Fruit fly (Drosophila melanogaster): ENCODE results near the gene ems.

ems gene

dm6 chr3R:13877125-13877524 is 24.5 kb upstream of the ems start (continued):
- TF ChIP-seq zen2 (GFP tag; IDR thresholded peaks at IDR 0.05; ENCODE audit: partially characterized antibody), result peak; percentile 18; the same call in 1 of the 3 replicates
- TF ChIP-seq Nf-YA (GFP tag; IDR thresholded peaks at IDR 0.05), result peak; percentile 99
- TF ChIP-seq CG4328 (GFP tag; optimal IDR thresholded peaks at IDR 0.05), result no peak
- no peak for TF ChIP-seq C15 (GFP tag; IDR thresholded peaks at IDR 0.05)
- peak; percentile 55 for TF ChIP-seq CoRest (tag; optimal IDR thresholded peaks at IDR 0.05)
- peak; percentile 7; the same call in 1 of the 3 replicates for TF ChIP-seq gce (GFP tag; IDR thresholded peaks at IDR 0.05)
- peak; percentile 33 for TF ChIP-seq zen (tag; optimal IDR thresholded peaks at IDR 0.05)
- peak; percentile 99 for TF ChIP-seq CG10321 (GFP tag; IDR thresholded peaks at IDR 0.05)
- peak; percentile 97 for TF ChIP-seq CG1832 (GFP tag; optimal IDR thresholded peaks at IDR 0.05)
- peak; percentile 4 for TF ChIP-seq gsb-n (tag; optimal IDR thresholded peaks at IDR 0.05)
- TF ChIP-seq sr (GFP tag; IDR thresholded peaks at IDR 0.05), result 0 out of 3 replicates have a peak, but pooled peaks have one; percentile 36
- TF ChIP-seq ttk (GFP tag; IDR thresholded peaks at IDR 0.05), result peak; percentile 42; the same call in 1 of the 2 replicates
- TF ChIP-seq grn (GFP tag; optimal IDR thresholded peaks at IDR 0.05), result peak; percentile 18

DNA sequence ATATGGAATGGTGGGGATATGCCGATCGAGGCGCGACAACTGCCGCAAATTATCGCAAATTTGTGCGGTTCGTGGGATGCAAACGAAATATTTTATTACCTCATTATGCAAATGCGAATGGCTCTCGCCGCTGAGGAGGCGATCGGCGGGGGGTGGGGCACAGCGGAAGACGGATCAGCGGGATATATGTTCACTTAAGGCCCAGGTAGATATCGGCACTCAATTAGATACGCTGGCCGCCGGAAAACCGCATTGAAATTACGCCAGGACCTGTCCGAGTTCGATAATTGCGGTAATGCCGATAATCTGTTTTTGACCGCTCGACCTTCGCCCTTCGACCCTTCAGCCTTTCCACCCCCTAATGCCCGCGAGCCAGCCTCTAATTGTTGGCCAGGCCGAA is 22.3 kb upstream of the ems start:
- TF ChIP-seq zen (tag; optimal IDR thresholded peaks at IDR 0.05), result peak; percentile 94
- no peak for TF ChIP-seq CG18262 (tag; optimal IDR thresholded peaks at IDR 0.05)
- TF ChIP-seq dysf (GFP tag; IDR thresholded peaks at IDR 0.05), result 0 out of 3 replicates have a peak, but pooled peaks have one; percentile 14
- no peak for TF ChIP-seq dmrt99B (tag; optimal IDR thresholded peaks at IDR 0.05)
- TF ChIP-seq lov (optimal IDR thresholded peaks at IDR 0.05), result no peak
- 0 out of 3 replicates have a peak, but pooled peaks have one; percentile 16 for TF ChIP-seq lov (GFP tag; IDR thresholded peaks at IDR 0.05)
- TF ChIP-seq prd (optimal IDR thresholded peaks at IDR 0.05), result no peak
- peak; percentile 31; the same call in 1 of the 3 replicates for TF ChIP-seq prd (GFP tag; IDR thresholded peaks at IDR 0.05)
- peak; percentile 49 for TF ChIP-seq cad (GFP tag; optimal IDR thresholded peaks at IDR 0.05)
- peak; percentile 77 for TF ChIP-seq CG15479 (GFP tag; optimal IDR thresholded peaks at IDR 0.05)
- TF ChIP-seq gce (GFP tag; IDR thresholded peaks at IDR 0.05), result no peak
- 0 out of 3 replicates have a peak, but pooled peaks have one; percentile 23 for TF ChIP-seq CG3726 (GFP tag; IDR thresholded peaks at IDR 0.05)

dm6 chr3R:13880872-13881271 is 20.8 kb upstream of the ems start:
- no peak for TF ChIP-seq CG9727 (GFP tag; optimal IDR thresholded peaks at IDR 0.05)
- no peak for TF ChIP-seq CG11456 (GFP tag; IDR thresholded peaks at IDR 0.05)
- peak; percentile 62 for TF ChIP-seq sens (GFP tag)
- TF ChIP-seq chif (GFP tag; optimal IDR thresholded peaks at IDR 0.05), result peak in 1 of 2 experiments; percentile 38
- TF ChIP-seq CG17328 (GFP tag; IDR thresholded peaks at IDR 0.05), result 0 out of 2 replicates have a peak, but pooled peaks have one; percentile 43
- peak; percentile 10 for TF ChIP-seq nmo (GFP tag; optimal IDR thresholded peaks at IDR 0.05)
- TF ChIP-seq gem (tag; optimal IDR thresholded peaks at IDR 0.05), result peak; percentile 36
- TF ChIP-seq ranshi (GFP tag; IDR thresholded peaks at IDR 0.05), result no peak
- TF ChIP-seq CG32767 (GFP tag; IDR thresholded peaks at IDR 0.05), result no peak
- peak; percentile 44 for TF ChIP-seq CG10979 (tag; optimal IDR thresholded peaks at IDR 0.05)
- TF ChIP-seq CG4282 (GFP tag; optimal IDR thresholded peaks at IDR 0.05), result no peak
- no peak for TF ChIP-seq CG8281 (tag; optimal IDR thresholded peaks at IDR 0.05)
- no peak for TF ChIP-seq YL-1 (GFP tag; optimal IDR thresholded peaks at IDR 0.05)
- no peak for TF ChIP-seq CG16863 (GFP tag; optimal IDR thresholded peaks at IDR 0.05)
- peak; percentile 29 for TF ChIP-seq CG2712 (tag; optimal IDR thresholded peaks at IDR 0.05)
- no peak for TF ChIP-seq Hmx (GFP tag; optimal IDR thresholded peaks at IDR 0.05)
- TF ChIP-seq CG3163 (GFP tag; optimal IDR thresholded peaks at IDR 0.05), result no peak
- peak; percentile 42 for TF ChIP-seq CG15696 (tag; optimal IDR thresholded peaks at IDR 0.05)
- no peak for TF ChIP-seq HLH3B (GFP tag; IDR thresholded peaks at IDR 0.05)
- peak; percentile 24 for TF ChIP-seq CG14710 (tag; optimal IDR thresholded peaks at IDR 0.05)
- no peak for TF ChIP-seq CG18476 (GFP tag; optimal IDR thresholded peaks at IDR 0.05)
- TF ChIP-seq zfh2 (GFP tag; optimal IDR thresholded peaks at IDR 0.05), result no peak
- no peak for TF ChIP-seq h (optimal IDR thresholded peaks at IDR 0.05)
- TF ChIP-seq CG14965 (GFP tag; optimal IDR thresholded peaks at IDR 0.05; ENCODE audit: borderline replicate concordance), result no peak
- no peak for TF ChIP-seq gfzf (GFP tag; optimal IDR thresholded peaks at IDR 0.05)
- no peak for TF ChIP-seq CG3726 (GFP tag; IDR thresholded peaks at IDR 0.05)
- TF ChIP-seq crol (GFP tag; IDR thresholded peaks at IDR 0.05), result no peak
- TF ChIP-seq CG7556 (GFP tag; optimal IDR thresholded peaks at IDR 0.05), result no peak

Data from whole organism, embryonic.